Fruit fly (Drosophila melanogaster) whole organism, embryonic: ENCODE measurements around the gene crc.

Experiments
- Atf6 ChIP-seq: fragments of 200-800 bp; sonication (Bioruptor generic); IDR thresholded peaks from 2 replicates; pipeline ENCODE4 v1.3.6; 2022; ENCODE audit warnings: missing biosample characterization, missing genetic modification characterization
- B-H2 ChIP-seq: fragments of 200-800 bp; sonication (Bioruptor generic); optimal IDR thresholded peaks from 2 replicates; lab custom pipeline; 2018; ENCODE audit warnings: missing biosample characterization, mild to moderate bottlenecking, missing genetic modification characterization
- CG10565 ChIP-seq: fragments of 200-800 bp; sonication (Bioruptor generic); optimal IDR thresholded peaks from 3 replicates; lab custom pipeline; 2016; ENCODE audit warnings: missing biosample characterization, mild to moderate bottlenecking, missing genetic modification characterization
- CG10654 ChIP-seq: fragments of 200-800 bp; sonication (Bioruptor generic); optimal IDR thresholded peaks from 2 replicates; lab custom pipeline; 2016; ENCODE audit warnings: missing biosample characterization, missing genetic modification characterization
- CG11093 ChIP-seq: fragments of 200-800 bp; sonication (Bioruptor generic); IDR thresholded peaks from 3 replicates; pipeline ENCODE4 v1.3.6; 2022; ENCODE audit warnings: missing biosample characterization, missing genetic modification characterization
- CG12071 ChIP-seq: fragments of 200-800 bp; sonication (Bioruptor generic); optimal IDR thresholded peaks from 3 replicates; lab custom pipeline; 2018; ENCODE audit warnings: missing biosample characterization, mild to moderate bottlenecking, missing genetic modification characterization
- CG14050 ChIP-seq: fragments of 200-800 bp; sonication (Bioruptor generic); IDR thresholded peaks from 3 replicates; pipeline ENCODE4 v1.3.6; 2022; ENCODE audit warnings: missing biosample characterization, missing genetic modification characterization
- CG14667 ChIP-seq: fragments of 200-800 bp; sonication (Bioruptor generic); IDR thresholded peaks from 2 replicates; pipeline ENCODE4 v1.3.6; 2022; ENCODE audit warnings: missing biosample characterization, missing genetic modification characterization
- CG15479 ChIP-seq: fragments of 200-800 bp; sonication (Bioruptor generic); optimal IDR thresholded peaks from 3 replicates; lab custom pipeline; 2019; ENCODE audit warnings: missing biosample characterization, mild to moderate bottlenecking, missing genetic modification characterization, moderate library complexity
- CG1603 ChIP-seq: fragments of 200-800 bp; sonication (Bioruptor generic); optimal IDR thresholded peaks from 2 replicates; lab custom pipeline; 2019; ENCODE audit warnings: missing biosample characterization, mild to moderate bottlenecking, missing genetic modification characterization, moderate library complexity
- CG17359 ChIP-seq: fragments of 200-800 bp; sonication (Bioruptor generic); optimal IDR thresholded peaks from 3 replicates; lab custom pipeline; 2018; ENCODE audit warnings: missing biosample characterization, mild to moderate bottlenecking, missing genetic modification characterization, moderate library complexity
- CG17612 ChIP-seq: fragments of 200-800 bp; sonication (Bioruptor generic); IDR thresholded peaks from 2 replicates; pipeline ENCODE4 v1.3.6; 2022; ENCODE audit warnings: missing biosample characterization, missing genetic modification characterization
- CG2199 ChIP-seq: fragments of 200-800 bp; sonication (Bioruptor generic); IDR thresholded peaks from 3 replicates; pipeline ENCODE4 v1.3.6; 2022; ENCODE audit warnings: missing biosample characterization, missing genetic modification characterization
- CG3407 ChIP-seq: fragments of 200-800 bp; sonication (Bioruptor generic); optimal IDR thresholded peaks from 2 replicates; lab custom pipeline; 2018; ENCODE audit warnings: missing biosample characterization, mild to moderate bottlenecking, missing genetic modification characterization
- CG34376 ChIP-seq: fragments of 200-800 bp; sonication (Bioruptor generic); optimal IDR thresholded peaks from 2 replicates; lab custom pipeline; 2018; ENCODE audit warnings: missing biosample characterization, mild to moderate bottlenecking, missing genetic modification characterization
- CG4328 ChIP-seq: fragments of 200-800 bp; sonication (Bioruptor generic); optimal IDR thresholded peaks from 3 replicates; lab custom pipeline; 2017; ENCODE audit warnings: missing biosample characterization, missing genetic modification reagents, missing genetic modification characterization
- CG6254 ChIP-seq: fragments of 200-800 bp; sonication (Bioruptor generic); optimal IDR thresholded peaks from 3 replicates; lab custom pipeline; 2017; ENCODE audit warnings: mild to moderate bottlenecking, missing biosample characterization, missing genetic modification reagents, missing genetic modification characterization
- CG6683 ChIP-seq: fragments of 200-800 bp; sonication (Bioruptor generic); optimal IDR thresholded peaks from 2 replicates; lab custom pipeline; 2017; ENCODE audit warnings: missing biosample characterization, mild to moderate bottlenecking, missing genetic modification characterization, missing genetic modification reagents
- CG7357 ChIP-seq: fragments of 200-800 bp; sonication (Bioruptor generic); IDR thresholded peaks from 3 replicates; pipeline ENCODE4 v1.3.6; 2022; ENCODE audit warnings: missing biosample characterization, missing genetic modification characterization
- CG8290 ChIP-seq, 3 experiments: fragments of 200-800 bp; sonication (Bioruptor generic); optimal IDR thresholded peaks; 2 replicates each; lab custom pipeline; 2016 to 2019; ENCODE audit warnings: missing biosample characterization in 3 of 3, missing genetic modification characterization in 3 of 3, mild to moderate bottlenecking in 2 of 3, moderate library complexity in 1 of 3
- CG8924 ChIP-seq: fragments of 200-800 bp; optimal IDR thresholded peaks from 3 replicates; lab custom pipeline; 2019; ENCODE audit warnings: missing biosample characterization, mild to moderate bottlenecking, missing genetic modification characterization, moderate library complexity
- CG9932 ChIP-seq: fragments of 200-800 bp; sonication (Bioruptor generic); IDR thresholded peaks from 2 replicates; pipeline ENCODE4 v1.3.6; 2022; ENCODE audit warnings: missing biosample characterization, missing genetic modification characterization
- Dad ChIP-seq: fragments of 200-800 bp; sonication (Bioruptor generic); optimal IDR thresholded peaks from 3 replicates; lab custom pipeline; 2016; ENCODE audit warnings: missing biosample characterization, missing genetic modification characterization
- ERR ChIP-seq: fragments of 200-800 bp; sonication (Bioruptor generic); optimal IDR thresholded peaks from 2 replicates; lab custom pipeline; 2016; ENCODE audit warnings: missing biosample characterization, missing genetic modification characterization
- HLHmδ ChIP-seq: fragments of 200-800 bp; sonication (Bioruptor generic); optimal IDR thresholded peaks from 2 replicates; lab custom pipeline; 2018; ENCODE audit warnings: missing biosample characterization, mild to moderate bottlenecking, missing genetic modification characterization, moderate library complexity
- Hsf ChIP-seq: fragments of 200-800 bp; sonication (Bioruptor generic); optimal IDR thresholded peaks from 3 replicates; lab custom pipeline; 2016; ENCODE audit warnings: missing biosample characterization, missing genetic modification characterization
- Lpt ChIP-seq: fragments of >200 bp; optimal IDR thresholded peaks from 2 replicates; lab custom pipeline; 2018; ENCODE audit warnings: missing biosample characterization, missing genetic modification characterization
- Side ChIP-seq: fragments of 200-800 bp; sonication (Bioruptor generic); optimal IDR thresholded peaks from 2 replicates; lab custom pipeline; 2016; ENCODE audit warnings: missing biosample characterization, missing genetic modification characterization
- Xrp1 ChIP-seq: fragments of 200-800 bp; sonication (Bioruptor generic); IDR thresholded peaks from 2 replicates; pipeline ENCODE4 v1.3.6; 2022; ENCODE audit warnings: missing biosample characterization, missing genetic modification characterization
- ab ChIP-seq: fragments of 200-800 bp; sonication (Bioruptor generic); optimal IDR thresholded peaks from 2 replicates; lab custom pipeline; 2016; ENCODE audit warnings: missing biosample characterization, missing genetic modification characterization
- corto ChIP-seq: fragments of 200-800 bp; sonication (Bioruptor generic); optimal IDR thresholded peaks from 2 replicates; lab custom pipeline; 2016; ENCODE audit warnings: missing biosample characterization, mild to moderate bottlenecking, missing genetic modification characterization, moderate library complexity
- croc ChIP-seq: fragments of 200-800 bp; sonication (Bioruptor generic); conservative IDR thresholded peaks from 3 replicates; pipeline ENCODE4 v1.3.6; 2022; ENCODE audit warnings: missing biosample characterization, missing genetic modification characterization
- eve ChIP-seq, 2 experiments: fragments of >200 bp; optimal IDR thresholded peaks; 2 replicates each; lab custom pipeline; 2017; ENCODE audit warnings: missing biosample characterization in 2 of 2, missing genetic modification characterization in 2 of 2
- fd64A ChIP-seq: fragments of 200-800 bp; sonication (Bioruptor generic); optimal IDR thresholded peaks from 3 replicates; lab custom pipeline; 2018; ENCODE audit warnings: missing biosample characterization, mild to moderate bottlenecking, missing genetic modification characterization
- gce ChIP-seq: fragments of 200-800 bp; sonication (Bioruptor generic); IDR thresholded peaks from 3 replicates; pipeline ENCODE4 v1.3.6; 2022; ENCODE audit warnings: missing biosample characterization, missing genetic modification characterization
- gcm ChIP-seq: fragments of 200-800 bp; sonication (Bioruptor generic); optimal IDR thresholded peaks from 2 replicates; lab custom pipeline; 2019; ENCODE audit warnings: missing biosample characterization, mild to moderate bottlenecking, missing genetic modification characterization, moderate library complexity
- gcm2 ChIP-seq: fragments of 200-800 bp; sonication (Bioruptor generic); optimal IDR thresholded peaks from 2 replicates; lab custom pipeline; 2016; ENCODE audit warnings: missing biosample characterization, missing genetic modification characterization
- gt ChIP-seq: fragments of 200-800 bp; sonication (Bioruptor generic); IDR thresholded peaks from 2 replicates; pipeline ENCODE4 v1.3.6; 2022; ENCODE audit warnings: missing biosample characterization, missing genetic modification characterization
- inv ChIP-seq: fragments of 200-800 bp; sonication (Bioruptor generic); IDR thresholded peaks from 2 replicates; pipeline ENCODE4 v1.3.6; 2022; ENCODE audit warnings: missing biosample characterization, missing genetic modification characterization; ENCODE audit not compliant: partially characterized antibody
- jing ChIP-seq: fragments of 200-800 bp; sonication (Bioruptor generic); optimal IDR thresholded peaks from 2 replicates; lab custom pipeline; 2018; ENCODE audit warnings: missing biosample characterization, mild to moderate bottlenecking, missing genetic modification characterization
- kni ChIP-seq: fragments of 200-800 bp; sonication (Bioruptor generic); optimal IDR thresholded peaks from 3 replicates; lab custom pipeline; 2017; ENCODE audit warnings: mild to moderate bottlenecking, missing biosample characterization, missing genetic modification reagents, missing genetic modification characterization
- knrl ChIP-seq: fragments of 200-800 bp; sonication (Bioruptor generic); IDR thresholded peaks from 3 replicates; pipeline ENCODE4 v1.3.6; 2022; ENCODE audit warnings: missing biosample characterization, missing genetic modification characterization; ENCODE audit not compliant: partially characterized antibody
- lbe ChIP-seq: fragments of 200-800 bp; sonication (Bioruptor generic); optimal IDR thresholded peaks from 2 replicates; lab custom pipeline; 2016; ENCODE audit warnings: missing biosample characterization, mild to moderate bottlenecking, missing genetic modification characterization
- maf-S ChIP-seq: fragments of 200-800 bp; sonication (Bioruptor generic); optimal IDR thresholded peaks from 2 replicates; lab custom pipeline; 2016; ENCODE audit warnings: missing biosample characterization, missing genetic modification characterization
- nerfin-1 ChIP-seq: fragments of 200-800 bp; sonication (Bioruptor generic); optimal IDR thresholded peaks from 3 replicates; lab custom pipeline; 2019; ENCODE audit warnings: missing biosample characterization, mild to moderate bottlenecking, missing genetic modification characterization, moderate library complexity
- peb ChIP-seq: fragments of 200-800 bp; sonication (Bioruptor generic); IDR thresholded peaks from 2 replicates; pipeline ENCODE4 v1.3.6; 2022; ENCODE audit warnings: missing biosample characterization, missing genetic modification characterization
- ro ChIP-seq: fragments of 200-800 bp; sonication (Bioruptor generic); IDR thresholded peaks from 2 replicates; pipeline ENCODE4 v1.3.6; 2022; ENCODE audit warnings: missing biosample characterization, missing genetic modification characterization
- sc ChIP-seq, 3 experiments: fragments of >200 bp in 2 of 3; fragments of 200-800 bp in 1 of 3; sonication (Bioruptor generic) in 1 of 3; optimal IDR thresholded peaks; 2 replicates in 2 of 3; 3 replicates in 1 of 3; lab custom pipeline; 2017; ENCODE audit warnings: mild to moderate bottlenecking in 1 of 3, missing biosample characterization in 1 of 3, missing genetic modification characterization in 1 of 3, missing genetic modification reagents in 1 of 3
- tx ChIP-seq: fragments of 200-800 bp; sonication (Bioruptor generic); optimal IDR thresholded peaks from 2 replicates; lab custom pipeline; 2016; ENCODE audit warnings: missing biosample characterization, missing genetic modification characterization
- usp ChIP-seq: fragments of >200 bp; optimal IDR thresholded peaks from 2 replicates; lab custom pipeline; 2017; ENCODE audit warnings: missing biosample characterization, missing genetic modification characterization

Gene crc

dm6 chr2L:21309058-21309753 is 1.5 kb upstream of the crc start (continued):
- TF ChIP-seq kni (GFP tag; lab: Kevin White, UChicago) (peak; percentile 26), gce (no peak), jing (GFP tag; lab: Kevin White, UChicago) (no peak), fd64A (GFP tag; lab: Kevin White, UChicago) (no peak), corto (no peak), gcm2 (GFP tag; lab: Kevin White, UChicago) (no peak), CG9932 (no peak), CG3407 (GFP tag; lab: Kevin White, UChicago) (no peak), sc (optimal IDR thresholded peaks at IDR 0.05; lab: Kevin White, UChicago) (no peak), sc (GFP tag; optimal IDR thresholded peaks at IDR 0.05; lab: Kevin White, UChicago) (no peak), CG15479 (GFP tag; lab: Kevin White, UChicago) (no peak), CG2199 (GFP tag; lab: Robert Waterston, UW) (peak; percentile 85), CG10565 (no peak), Lpt (GFP tag; lab: Kevin White, UChicago) (no peak), CG6683 (GFP tag; lab: Kevin White, UChicago) (no peak), CG8290 (GFP tag; optimal IDR thresholded peaks at IDR 0.05; lab: Kevin White, UChicago) (no peak), CG8290 (tag; optimal IDR thresholded peaks at IDR 0.05; lab: Kevin White, UChicago) (peak in 1 of 2 experiments; percentile 70), eve (GFP tag; optimal IDR thresholded peaks at IDR 0.05; lab: Kevin White, UChicago) (no peak), CG6254 (GFP tag; lab: Kevin White, UChicago) (no peak), tx (GFP tag; lab: Kevin White, UChicago) (no peak), HLHmδ (GFP tag; lab: Kevin White, UChicago) (peak; percentile 3), Atf6 (GFP tag; lab: Robert Waterston, UW) (peak; percentile 69), CG14667 (no peak), B-H2 (GFP tag; lab: Kevin White, UChicago) (peak; percentile 50), CG14050 (GFP tag; lab: Robert Waterston, UW) (no peak), knrl (no peak), gcm (GFP tag; lab: Kevin White, UChicago) (no peak), Hsf (GFP tag; lab: Kevin White, UChicago) (no peak), CG12071 (GFP tag; lab: Kevin White, UChicago) (peak; percentile 50), ab (GFP tag; lab: Kevin White, UChicago) (no peak), croc (GFP tag; lab: Robert Waterston, UW) (no peak), maf-S (GFP tag; lab: Kevin White, UChicago) (no peak), CG17359 (no peak), nerfin-1 (peak; percentile 30), CG11093 (GFP tag; lab: Robert Waterston, UW) (no peak), CG4328 (GFP tag; lab: Kevin White, UChicago) (no peak), CG8924 (tag; lab: Kevin White, UChicago) (peak; percentile 3), ERR (peak; percentile 8), lbe (GFP tag; lab: Kevin White, UChicago) (no peak), CG17612 (no peak), CG10654 (no peak), CG34376 (no peak), CG7357 (no peak), gt (no peak), Dad (GFP tag; lab: Kevin White, UChicago) (no peak), inv (GFP tag; lab: Robert Waterston, UW) (no peak), ro (no peak), peb (GFP tag; lab: Robert Waterston, UW) (no peak), Xrp1 (GFP tag; lab: Robert Waterston, UW) (0 out of 2 replicates have a peak, but pooled peaks have one; percentile 8), Side (GFP tag; lab: Kevin White, UChicago) (no peak), CG1603 (tag; lab: Kevin White, UChicago) (no peak), usp (GFP tag; lab: Kevin White, UChicago) (no peak)
